Fruit fly (Drosophila melanogaster) whole organism: ENCODE results near the gene MFS18.

ENCODE experiments used
- Dll ChIP-seq: fragments of >200 bp; optimal IDR thresholded peaks from 2 replicates; lab custom pipeline; 2017
- EcR ChIP-seq, 2 experiments: fragments of >200 bp; optimal IDR thresholded peaks; 2 replicates each; lab custom pipeline; 2017; ENCODE audit warnings: missing biosample characterization in 2 of 2, missing genetic modification characterization in 2 of 2, missing genetic modification reagents in 2 of 2
- psq ChIP-seq: fragments of >200 bp; optimal IDR thresholded peaks from 2 replicates; lab custom pipeline; 2017

DNA sequence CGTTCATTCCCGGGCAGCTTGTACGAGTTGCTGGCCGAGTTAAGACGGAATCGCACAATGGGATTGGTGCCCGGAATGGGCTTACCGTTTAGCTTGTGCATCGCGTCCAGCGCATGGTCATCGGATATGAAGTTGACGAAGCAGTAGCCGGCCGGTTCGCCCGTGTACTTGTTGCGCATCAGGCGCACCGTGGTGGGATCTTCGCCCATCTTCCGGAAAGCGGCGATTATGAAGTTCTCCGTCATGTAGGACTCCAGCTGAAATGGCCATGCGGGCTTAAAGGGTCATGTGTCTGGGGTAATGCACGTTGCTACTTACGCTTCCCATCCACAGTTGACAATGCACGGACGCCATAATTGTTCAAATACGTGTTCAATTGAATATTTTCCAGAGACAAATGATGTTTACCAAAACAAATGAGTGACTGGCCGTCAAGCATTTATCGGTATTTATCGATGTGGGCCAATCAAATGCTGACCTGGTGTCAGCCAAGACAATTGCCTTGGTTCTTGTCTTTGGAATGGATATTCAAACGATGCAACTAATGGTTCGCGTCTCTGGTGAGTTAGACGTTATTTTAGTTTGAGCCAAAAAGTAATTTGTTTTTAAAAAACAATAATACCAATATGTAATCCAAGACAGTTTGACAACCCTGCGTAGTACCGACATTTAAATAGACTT, 5.7 kb upstream of the MFS18 start, which contains the start of the genes Secp43 and ND-B8:
- no peak for TF ChIP-seq EcR (GFP tag; optimal IDR thresholded peaks at IDR 0.05; lab: Kevin White, UChicago)
- TF ChIP-seq psq (lab: Kevin White, UChicago) = no peak
- no peak for TF ChIP-seq Dll (lab: Kevin White, UChicago)
